Worm (Caenorhabditis elegans): Measurements from ENCODE around the gene dhcr-7.

ce11 chrV:20453084-20453483 lies 32.1 kb downstream of the dhcr-7 start, which contains the start of gene F48F5.6:
- TF ChIP-seq unc-62 (GFP tag; optimal IDR thresholded peaks at IDR 0.05) (no peak), Y55F3AM.14 (GFP tag; optimal IDR thresholded peaks at IDR 0.05) (no peak), ama-1 (optimal IDR thresholded peaks at IDR 0.05) (no peak), fos-1 (tag; optimal IDR thresholded peaks at IDR 0.05) (no peak), mab-5 (tag; optimal IDR thresholded peaks at IDR 0.05) (no peak), sem-4 (tag; optimal IDR thresholded peaks at IDR 0.05) (no peak), C34F6.9 (tag; optimal IDR thresholded peaks at IDR 0.05) (no peak), unc-55 (GFP tag; optimal IDR thresholded peaks at IDR 0.05) (no peak), snpc-4 (tag; optimal IDR thresholded peaks at IDR 0.05) (no peak), elt-3 (tag; optimal IDR thresholded peaks at IDR 0.05) (no peak), unc-39 (tag; optimal IDR thresholded peaks at IDR 0.05) (no peak)
